Worm (Caenorhabditis elegans): Measurements from ENCODE around the gene pdf-1.

pdf-1 gene

ce11 chrIII:6881745-6882144 lies 30.5 kb downstream of the pdf-1 start:
- TF ChIP-seq ztf-18 (tag; optimal IDR thresholded peaks at IDR 0.05) (no peak), attf-5 (GFP tag; optimal IDR thresholded peaks at IDR 0.05) (no peak), madf-10 (tag; optimal IDR thresholded peaks at IDR 0.05) (no peak), C06A6.2 (GFP tag; conservative IDR thresholded peaks at IDR 0.05) (no peak), attf-6 (GFP tag; IDR thresholded peaks at IDR 0.05) (no peak), mel-28 (tag; optimal IDR thresholded peaks at IDR 0.05; ENCODE audit: borderline replicate concordance) (no peak)

ce11 chrIII:6880797-6881196 lies 31.5 kb downstream of the pdf-1 start, which contains the start of gene K04C2.7:
Gene K04C2.7, plus strand, starts transcription at chrIII:6881097.
- no peak for TF ChIP-seq aptf-2 (GFP tag; conservative IDR thresholded peaks at IDR 0.05)
- TF ChIP-seq snpc-3.4 (tag; optimal IDR thresholded peaks at IDR 0.05), result no peak

ce11 chrIII:6873724-6874123 lies 38.6 kb downstream of the pdf-1 start:
- TF ChIP-seq Y95B8A.8 (GFP tag; IDR thresholded peaks at IDR 0.05) (no peak), lin-35 (GFP tag; optimal IDR thresholded peaks at IDR 0.05) (peak in 1 of 3 experiments; percentile 10), tlf-1 (GFP tag; optimal IDR thresholded peaks at IDR 0.05) (peak; percentile 23), mcd-1 (GFP tag; IDR thresholded peaks at IDR 0.05) (no peak), Y53G8AR.9 (GFP tag; conservative IDR thresholded peaks at IDR 0.05) (no peak), somi-1 (GFP tag; optimal IDR thresholded peaks at IDR 0.05) (no peak), hsf-1 (GFP tag; IDR thresholded peaks at IDR 0.05) (no peak), ZK185.1 (tag; optimal IDR thresholded peaks at IDR 0.05; ENCODE audit: poor library complexity, severe bottlenecking) (no peak), ama-1 (optimal IDR thresholded peaks at IDR 0.05) (peak; percentile 46), ama-1 (GFP tag; optimal IDR thresholded peaks at IDR 0.05) (no peak), K11D2.4 (GFP tag; IDR thresholded peaks at IDR 0.05) (peak; percentile 51; the same call in 1 of the 2 replicates)

ce11 chrIII:6872534-6873150 lies 39.6 kb downstream of the pdf-1 start, which contains the start of gene K04C2.3:
Gene K04C2.3, plus strand, starts transcription at chrIII:6873089.
- TF ChIP-seq lsl-1 (GFP tag; optimal IDR thresholded peaks at IDR 0.05), result no peak
- no peak for TF ChIP-seq madf-8 (GFP tag; conservative IDR thresholded peaks at IDR 0.05)
- TF ChIP-seq attf-5 (GFP tag; optimal IDR thresholded peaks at IDR 0.05), result no peak
- no peak for TF ChIP-seq lag-1 (GFP tag; IDR thresholded peaks at IDR 0.05)
- no peak for TF ChIP-seq hrde-1 (tag; optimal IDR thresholded peaks at IDR 0.05; ENCODE audit: borderline replicate concordance)
- peak; percentile 30; the same call in 1 of the 2 replicates for TF ChIP-seq K11D2.4 (GFP tag; IDR thresholded peaks at IDR 0.05)
- no peak for TF ChIP-seq snpc-1.3 (tag; optimal IDR thresholded peaks at IDR 0.05; ENCODE audit: insufficient read depth)

- TF ChIP-seq cebp-2 (GFP tag; IDR thresholded peaks at IDR 0.05), result no peak
- peak in 1 of 3 experiments; percentile 15 for TF ChIP-seq lin-35 (GFP tag; optimal IDR thresholded peaks at IDR 0.05)
- no peak for TF ChIP-seq mel-28 (tag; optimal IDR thresholded peaks at IDR 0.05; ENCODE audit: borderline replicate concordance)
- peak; percentile 26 for TF ChIP-seq ama-1 (optimal IDR thresholded peaks at IDR 0.05)
- TF ChIP-seq ama-1 (GFP tag; optimal IDR thresholded peaks at IDR 0.05), result no peak
Observed at ce11 chrIII:6871668-6872067, 40.6 kb downstream of the pdf-1 start.

- TF ChIP-seq nhr-90 (tag; optimal IDR thresholded peaks at IDR 0.05) (no peak), dpff-1 (tag; optimal IDR thresholded peaks at IDR 0.05) (no peak), snpc-4 (GFP tag; optimal IDR thresholded peaks at IDR 0.05) (no peak), snpc-4 (tag; optimal IDR thresholded peaks at IDR 0.05) (no peak), egl-44 (GFP tag; IDR thresholded peaks at IDR 0.05) (no peak), nfya-1 (tag; optimal IDR thresholded peaks at IDR 0.05; ENCODE audit: borderline replicate concordance, insufficient read depth) (no peak), ztf-18 (tag; optimal IDR thresholded peaks at IDR 0.05) (no peak), let-607 (tag; optimal IDR thresholded peaks at IDR 0.05) (no peak), gei-17 (GFP tag; optimal IDR thresholded peaks at IDR 0.05) (no peak), let-526 (GFP tag; IDR thresholded peaks at IDR 0.05) (no peak), ceh-100 (GFP tag; IDR thresholded peaks at IDR 0.05) (no peak), pbrm-1 (GFP tag; IDR thresholded peaks at IDR 0.05) (no peak), lin-54 (GFP tag; optimal IDR thresholded peaks at IDR 0.05) (no peak), ztf-6 (GFP tag; IDR thresholded peaks at IDR 0.05) (no peak), fkh-3 (tag; optimal IDR thresholded peaks at IDR 0.05) (no peak)
Observed at ce11 chrIII:6871067-6871466, 41.2 kb downstream of the pdf-1 start.

All from whole organism, young adult.